Worm (Caenorhabditis elegans): Measurements from ENCODE around the gene C15H11.10.

C15H11.10 gene

DNA sequence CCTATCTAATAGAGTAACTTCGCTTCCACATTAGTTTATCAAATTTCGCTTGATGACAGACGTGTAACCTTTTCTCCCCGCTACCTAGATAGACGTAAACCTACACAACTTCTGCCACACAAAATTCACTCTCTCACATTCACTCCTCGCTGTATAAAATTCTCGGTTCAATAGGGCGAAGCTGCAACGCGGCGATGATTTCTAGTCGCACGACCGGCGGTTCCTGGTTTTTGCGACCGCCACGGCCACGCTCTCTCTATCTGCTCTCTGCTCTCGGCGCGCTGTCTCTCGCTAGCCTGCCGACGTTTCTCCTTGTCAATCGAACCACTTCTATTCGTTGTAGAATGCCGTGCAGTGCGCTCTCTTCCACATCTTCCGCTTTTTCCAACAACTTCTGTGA lies 41.0 kb upstream of the C15H11.10 start:
- TF ChIP-seq unc-55 (GFP tag; optimal IDR thresholded peaks at IDR 0.05) = peak; percentile 80
- TF ChIP-seq blmp-1 (tag; optimal IDR thresholded peaks at IDR 0.05; ENCODE audit: insufficient read depth) = peak; percentile 54
- TF ChIP-seq C34F6.9 (tag; optimal IDR thresholded peaks at IDR 0.05) = peak; percentile 90
- TF ChIP-seq unc-62 (GFP tag; optimal IDR thresholded peaks at IDR 0.05) = no peak
- peak; percentile 16 for TF ChIP-seq Y55F3AM.14 (GFP tag; optimal IDR thresholded peaks at IDR 0.05)
- peak; percentile 87 for TF ChIP-seq zag-1 (tag; optimal IDR thresholded peaks at IDR 0.05)
- peak; percentile 4 for TF ChIP-seq ama-1 (optimal IDR thresholded peaks at IDR 0.05)
- TF ChIP-seq alr-1 (tag; optimal IDR thresholded peaks at IDR 0.05) = no peak
- peak; percentile 59 for TF ChIP-seq nhr-21 (tag; optimal IDR thresholded peaks at IDR 0.05)
- TF ChIP-seq ztf-1 (GFP tag; conservative IDR thresholded peaks at IDR 0.05) = no peak
- TF ChIP-seq sma-3 (GFP tag; optimal IDR thresholded peaks at IDR 0.05) = peak; percentile 72
- no peak for TF ChIP-seq nhr-10 (tag; optimal IDR thresholded peaks at IDR 0.05)
- peak; percentile 59 for TF ChIP-seq lin-11 (tag; optimal IDR thresholded peaks at IDR 0.05)
- no peak for TF ChIP-seq peb-1 (tag; optimal IDR thresholded peaks at IDR 0.05)
- TF ChIP-seq mab-5 (tag; optimal IDR thresholded peaks at IDR 0.05) = peak; percentile 50
- TF ChIP-seq elt-3 (tag; optimal IDR thresholded peaks at IDR 0.05) = no peak
- TF ChIP-seq egl-27 (tag; optimal IDR thresholded peaks at IDR 0.05) = peak; percentile 40
- TF ChIP-seq fos-1 (tag; optimal IDR thresholded peaks at IDR 0.05) = peak; percentile 91
- no peak for TF ChIP-seq elt-1 (tag; optimal IDR thresholded peaks at IDR 0.05)
- TF ChIP-seq sma-9 (GFP tag; optimal IDR thresholded peaks at IDR 0.05) = peak; percentile 49
- TF ChIP-seq sma-9 (tag; optimal IDR thresholded peaks at IDR 0.05) = no peak
- no peak for TF ChIP-seq ztf-4 (tag; optimal IDR thresholded peaks at IDR 0.05)
- TF ChIP-seq nhr-237 (tag; optimal IDR thresholded peaks at IDR 0.05) = no peak
- peak; percentile 58 for TF ChIP-seq nhr-25 (tag; optimal IDR thresholded peaks at IDR 0.05)
- TF ChIP-seq lsy-2 (tag; optimal IDR thresholded peaks at IDR 0.05) = peak; percentile 1 to 76
- peak; percentile 88 for TF ChIP-seq nhr-129 (tag; optimal IDR thresholded peaks at IDR 0.05)
- peak; percentile 87 for TF ChIP-seq snpc-4 (tag; optimal IDR thresholded peaks at IDR 0.05)
- TF ChIP-seq nhr-12 (tag; optimal IDR thresholded peaks at IDR 0.05) = no peak
- no peak for TF ChIP-seq lin-39 (tag; optimal IDR thresholded peaks at IDR 0.05)
- TF ChIP-seq sem-4 (tag; optimal IDR thresholded peaks at IDR 0.05) = peak; percentile 37
- TF ChIP-seq gmeb-1 (tag; optimal IDR thresholded peaks at IDR 0.05) = peak; percentile 61
- no peak for TF ChIP-seq ZK546.5 (tag; optimal IDR thresholded peaks at IDR 0.05)
- TF ChIP-seq unc-39 (tag; optimal IDR thresholded peaks at IDR 0.05) = peak; percentile 12
- peak; percentile 93 for TF ChIP-seq crh-2 (tag; optimal IDR thresholded peaks at IDR 0.05)
- no peak for TF ChIP-seq ceh-16 (tag; optimal IDR thresholded peaks at IDR 0.05)
- TF ChIP-seq F13H6.1 (tag; optimal IDR thresholded peaks at IDR 0.05) = peak; percentile 79
- peak; percentile 49 for TF ChIP-seq nhr-11 (tag; optimal IDR thresholded peaks at IDR 0.05)
- TF ChIP-seq lin-13 (GFP tag; optimal IDR thresholded peaks at IDR 0.05) = peak; percentile 58
- TF ChIP-seq mdl-1 (tag; optimal IDR thresholded peaks at IDR 0.05) = peak in 1 of 2 experiments; percentile 40
- no peak for TF ChIP-seq nhr-77 (tag; optimal IDR thresholded peaks at IDR 0.05)
- TF ChIP-seq ceh-82 (tag; optimal IDR thresholded peaks at IDR 0.05) = no peak

ce11 chrV:14351629-14352028 lies 40.3 kb upstream of the C15H11.10 start, which contains the start of gene vha-13:
Gene vha-13 (plus strand): TSS chrV:14351709.
- no peak for TF ChIP-seq sem-4 (tag; optimal IDR thresholded peaks at IDR 0.05)
- TF ChIP-seq sma-3 (GFP tag; optimal IDR thresholded peaks at IDR 0.05) = no peak

DNA sequence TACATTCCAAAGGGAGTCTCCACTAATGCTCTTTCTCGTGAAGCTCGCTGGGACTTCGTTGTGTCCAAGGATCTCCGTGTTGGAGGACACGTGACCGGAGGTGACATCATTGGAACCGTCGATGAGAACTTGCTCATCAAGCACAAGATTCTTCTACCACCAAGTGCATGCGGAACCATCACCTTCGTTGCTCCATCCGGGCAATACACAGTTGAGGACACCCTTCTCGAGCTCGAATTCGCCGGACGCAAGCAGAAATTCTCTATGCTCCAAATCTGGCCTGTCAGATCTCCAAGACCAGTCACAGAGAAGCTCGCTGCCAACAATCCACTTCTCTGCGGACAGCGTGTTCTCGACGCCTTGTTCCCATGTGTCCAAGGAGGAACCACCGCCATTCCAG lies 39.9 kb upstream of the C15H11.10 start:
- TF ChIP-seq mab-5 (tag; optimal IDR thresholded peaks at IDR 0.05) (no peak), sma-3 (GFP tag; optimal IDR thresholded peaks at IDR 0.05) (no peak), dmd-4 (tag; optimal IDR thresholded peaks at IDR 0.05) (no peak), lin-13 (GFP tag; optimal IDR thresholded peaks at IDR 0.05) (no peak), zag-1 (tag; optimal IDR thresholded peaks at IDR 0.05) (no peak)

All from whole organism, L2 larva.